Worm (Caenorhabditis elegans) whole organism, young adult: ENCODE data around the gene E02H1.6.
A peak's percentile ranks its signal among the peaks of the same experiment; 100 is the strongest.

Experiments used
- ama-1 ChIP-seq, 3 experiments: fragments of 150-350 bp in 1 of 3; sonication (generic microtip) in 2 of 3; optimal IDR thresholded peaks; 2 replicates each; lab custom pipeline; 2014 to 2018; ENCODE audit warnings: missing biosample characterization in 2 of 3, missing genetic modification characterization in 2 of 3, missing genetic modification reagents in 2 of 3
- athp-1 ChIP-seq: sonication (generic microtip); optimal IDR thresholded peaks from 2 replicates; lab custom pipeline; 2017; ENCODE audit warnings: mild to moderate bottlenecking, missing genetic modification characterization, missing compliant biosample characterization
- lag-1 ChIP-seq: fragments of 200-800 bp; sonication (Bioruptor generic); IDR thresholded peaks from 2 replicates; pipeline ENCODE4 v1.3.6; 2022; ENCODE audit warnings: missing genetic modification reagents, missing genetic modification characterization, missing compliant biosample characterization
- let-526 ChIP-seq: fragments of 200-800 bp; sonication (Bioruptor generic); IDR thresholded peaks from 2 replicates; pipeline ENCODE4 v1.3.6; 2022; ENCODE audit warnings: missing genetic modification reagents, missing genetic modification characterization, missing compliant biosample characterization
- let-607 ChIP-seq, 2 experiments: fragments of 200-800 bp in 1 of 2; sonication (Bioruptor generic) in 1 of 2; sonication (generic microtip) in 1 of 2; optimal IDR thresholded peaks; 2 replicates each; lab custom pipeline; 2016 to 2018; ENCODE audit warnings: mild to moderate bottlenecking in 2 of 2, missing compliant biosample characterization in 2 of 2, missing genetic modification characterization in 2 of 2, moderate library complexity in 2 of 2, missing genotype in 1 of 2
- mes-4 ChIP-seq: sonication (generic microtip); optimal IDR thresholded peaks from 2 replicates; lab custom pipeline; 2016; ENCODE audit warnings: missing genotype, missing genetic modification characterization, missing compliant biosample characterization
- nhr-27 ChIP-seq: fragments of 200-800 bp; sonication (Bioruptor generic); optimal IDR thresholded peaks from 2 replicates; lab custom pipeline; 2018; ENCODE audit warnings: mild to moderate bottlenecking, missing genetic modification characterization, moderate library complexity, missing compliant biosample characterization
- pha-4 ChIP-seq: fragments of 150-350 bp; sonication (generic microtip); optimal IDR thresholded peaks from 2 replicates; lab custom pipeline; 2014; ENCODE audit warnings: missing biosample characterization, missing genetic modification reagents, missing genetic modification characterization
- repo-1 ChIP-seq: sonication (generic microtip); optimal IDR thresholded peaks from 2 replicates; lab custom pipeline; 2017; ENCODE audit warnings: mild to moderate bottlenecking, missing genetic modification characterization, missing compliant biosample characterization
- sea-2 ChIP-seq: fragments of 200-800 bp; sonication (Bioruptor generic); IDR thresholded peaks from 2 replicates; pipeline ENCODE4 v1.3.6; 2022; ENCODE audit warnings: missing genetic modification characterization, missing compliant biosample characterization
- snpc-1.3 ChIP-seq: sonication (generic microtip); optimal IDR thresholded peaks from 2 replicates; lab custom pipeline; 2017; ENCODE audit warnings: missing genetic modification characterization, mild to moderate bottlenecking, missing compliant biosample characterization, antibody characterized with exemption, moderate library complexity, missing genotype, missing genetic modification reagents; ENCODE audit not compliant: insufficient read depth
- xnd-1 ChIP-seq: sonication (generic microtip); optimal IDR thresholded peaks from 2 replicates; lab custom pipeline; 2016; ENCODE audit warnings: missing genotype, missing genetic modification reagents, missing genetic modification characterization, missing compliant biosample characterization

DNA sequence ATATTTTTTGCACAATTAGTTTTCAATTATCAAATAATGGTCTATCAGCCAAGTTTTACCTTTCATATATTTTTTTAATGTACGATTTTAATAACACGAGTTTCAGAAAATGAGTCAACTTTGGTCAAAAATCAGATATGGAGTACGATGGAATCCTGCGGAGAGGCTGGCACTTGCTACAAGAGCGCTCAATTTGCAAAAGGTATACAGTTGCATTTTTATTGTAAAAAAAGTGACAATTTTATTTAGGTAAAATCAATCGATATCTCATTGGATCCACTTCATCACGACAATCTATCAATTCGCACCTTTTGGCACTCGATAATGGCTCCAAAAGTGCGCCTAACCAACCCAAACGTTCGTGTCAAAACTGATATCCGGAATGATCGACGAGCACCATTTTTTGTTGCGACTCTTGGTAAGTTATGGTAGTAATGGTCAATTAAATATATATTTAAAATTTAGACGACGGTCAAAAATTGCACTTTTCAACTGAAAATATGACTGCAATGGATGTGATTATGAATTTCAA, 1.1 kb downstream of the E02H1.6 start, which contains the start of gene mrpl-53:
- TF ChIP-seq snpc-1.3 (tag; lab: Kevin White, UChicago): no peak
- no peak for TF ChIP-seq let-526 (GFP tag; lab: Robert Waterston, UW)
- TF ChIP-seq let-607 (tag; optimal IDR thresholded peaks at IDR 0.05; lab: Kevin White, UChicago): no peak
- TF ChIP-seq xnd-1 (tag; lab: Kevin White, UChicago): no peak
- peak; percentile 55 for TF ChIP-seq repo-1
- TF ChIP-seq nhr-27: no peak
- no peak for TF ChIP-seq ama-1 (optimal IDR thresholded peaks at IDR 0.05; lab: Kevin White, UChicago)
- TF ChIP-seq ama-1 (GFP tag; optimal IDR thresholded peaks at IDR 0.05; lab: Kevin White, UChicago): no peak
- no peak for TF ChIP-seq pha-4 (tag; lab: Kevin White, UChicago)
- TF ChIP-seq mes-4 (tag; lab: Kevin White, UChicago): no peak
- TF ChIP-seq athp-1: peak; percentile 6
- TF ChIP-seq lag-1: no peak
- no peak for TF ChIP-seq sea-2 (GFP tag; lab: Robert Waterston, UW)
